Fruit fly (Drosophila melanogaster) whole organism, embryonic: ENCODE results near the gene BCAS2.
A peak's percentile ranks its signal among the peaks of the same experiment; 100 is the strongest.

Source experiments
- Atf3 ChIP-seq: fragments of 200-800 bp; sonication (Bioruptor generic); optimal IDR thresholded peaks from 3 replicates; lab custom pipeline; 2016; ENCODE audit warnings: missing biosample characterization, missing genetic modification characterization
- BEAF-32 ChIP-seq: fragments of 200-800 bp; sonication (Bioruptor generic); optimal IDR thresholded peaks from 3 replicates; lab custom pipeline; 2017; ENCODE audit warnings: missing biosample characterization, missing genetic modification characterization, mild to moderate bottlenecking, moderate library complexity, missing genetic modification reagents
- Bteb2 ChIP-seq: fragments of 200-800 bp; sonication (Bioruptor generic); optimal IDR thresholded peaks from 2 replicates; lab custom pipeline; 2016; ENCODE audit warnings: missing biosample characterization, missing genetic modification characterization
- CG10321 ChIP-seq: fragments of 200-800 bp; sonication (Bioruptor generic); IDR thresholded peaks from 2 replicates; pipeline ENCODE4 v1.3.6; 2022; ENCODE audit warnings: missing biosample characterization, missing genetic modification characterization
- CG10462 ChIP-seq: fragments of 200-800 bp; sonication (Bioruptor generic); optimal IDR thresholded peaks from 2 replicates; lab custom pipeline; 2016; ENCODE audit warnings: missing biosample characterization, missing genetic modification characterization
- CG11695 ChIP-seq: fragments of 200-800 bp; sonication (Bioruptor generic); IDR thresholded peaks from 3 replicates; pipeline ENCODE4 v1.3.6; 2022; ENCODE audit warnings: missing biosample characterization, missing genetic modification characterization
- CG12299 ChIP-seq: fragments of 200-800 bp; sonication (Bioruptor generic); optimal IDR thresholded peaks from 2 replicates; lab custom pipeline; 2018; ENCODE audit warnings: missing biosample characterization, mild to moderate bottlenecking, missing genetic modification characterization
- CG12769 ChIP-seq: fragments of 200-800 bp; sonication (Bioruptor generic); optimal IDR thresholded peaks from 2 replicates; lab custom pipeline; 2019; ENCODE audit warnings: missing biosample characterization, mild to moderate bottlenecking, missing genetic modification characterization, moderate library complexity
- CG13296 ChIP-seq: fragments of 200-800 bp; sonication (Bioruptor generic); optimal IDR thresholded peaks from 3 replicates; lab custom pipeline; 2018; ENCODE audit warnings: missing biosample characterization, mild to moderate bottlenecking, missing genetic modification characterization
- CG14710 ChIP-seq: fragments of 200-800 bp; sonication (Bioruptor generic); optimal IDR thresholded peaks from 3 replicates; lab custom pipeline; 2019; ENCODE audit warnings: missing biosample characterization, mild to moderate bottlenecking, missing genetic modification characterization, moderate library complexity
- CG14860 ChIP-seq: fragments of 200-800 bp; sonication (Bioruptor generic); IDR thresholded peaks from 3 replicates; pipeline ENCODE4 v1.3.6; 2022; ENCODE audit warnings: missing biosample characterization, missing genetic modification characterization; ENCODE audit not compliant: partially characterized antibody
- CG1603 ChIP-seq: fragments of 200-800 bp; sonication (Bioruptor generic); optimal IDR thresholded peaks from 2 replicates; lab custom pipeline; 2019; ENCODE audit warnings: missing biosample characterization, mild to moderate bottlenecking, missing genetic modification characterization, moderate library complexity
- CG17359 ChIP-seq: fragments of 200-800 bp; sonication (Bioruptor generic); optimal IDR thresholded peaks from 3 replicates; lab custom pipeline; 2018; ENCODE audit warnings: missing biosample characterization, mild to moderate bottlenecking, missing genetic modification characterization, moderate library complexity
- CG17385 ChIP-seq: fragments of 200-800 bp; sonication (Bioruptor generic); optimal IDR thresholded peaks from 3 replicates; lab custom pipeline; 2018; ENCODE audit warnings: missing biosample characterization, mild to moderate bottlenecking, missing genetic modification characterization
- CG17568 ChIP-seq: fragments of 200-800 bp; sonication (Bioruptor generic); optimal IDR thresholded peaks from 2 replicates; lab custom pipeline; 2018; ENCODE audit warnings: missing biosample characterization, mild to moderate bottlenecking, missing genetic modification characterization, moderate library complexity
- CG18476 ChIP-seq: fragments of 200-800 bp; sonication (Bioruptor generic); optimal IDR thresholded peaks from 2 replicates; lab custom pipeline; 2016; ENCODE audit warnings: missing biosample characterization, mild to moderate bottlenecking, missing genetic modification characterization
- CG2120 ChIP-seq: fragments of 200-800 bp; sonication (Bioruptor generic); optimal IDR thresholded peaks from 3 replicates; lab custom pipeline; 2016; ENCODE audit warnings: missing biosample characterization, missing genetic modification characterization
- CG30403 ChIP-seq: fragments of 200-800 bp; sonication (Bioruptor generic); optimal IDR thresholded peaks from 3 replicates; lab custom pipeline; 2016; ENCODE audit warnings: missing biosample characterization, missing genetic modification characterization
- CG3847 ChIP-seq: fragments of 200-800 bp; sonication (Bioruptor generic); IDR thresholded peaks from 2 replicates; pipeline ENCODE4 v1.3.6; 2022; ENCODE audit warnings: missing biosample characterization, missing genetic modification characterization
- CG4424 ChIP-seq: fragments of 200-800 bp; sonication (Bioruptor generic); optimal IDR thresholded peaks from 3 replicates; lab custom pipeline; 2016; ENCODE audit warnings: missing biosample characterization, missing genetic modification characterization
- CG4854 ChIP-seq: fragments of 200-800 bp; sonication (Bioruptor generic); optimal IDR thresholded peaks from 2 replicates; lab custom pipeline; 2016; ENCODE audit warnings: missing biosample characterization, missing genetic modification characterization, inconsistent platforms
- CG7786 ChIP-seq: fragments of 200-800 bp; sonication (Bioruptor generic); optimal IDR thresholded peaks from 2 replicates; lab custom pipeline; 2016; ENCODE audit warnings: missing biosample characterization, missing genetic modification characterization
- CG8478 ChIP-seq: fragments of >200 bp; optimal IDR thresholded peaks from 2 replicates; lab custom pipeline; 2018
- CG8924 ChIP-seq: fragments of 200-800 bp; optimal IDR thresholded peaks from 3 replicates; lab custom pipeline; 2019; ENCODE audit warnings: missing biosample characterization, mild to moderate bottlenecking, missing genetic modification characterization, moderate library complexity
- CG9215 ChIP-seq: fragments of 200-800 bp; sonication (Bioruptor generic); IDR thresholded peaks from 2 replicates; pipeline ENCODE4 v1.3.6; 2022; ENCODE audit warnings: missing biosample characterization, missing genetic modification characterization
- CTCF ChIP-seq: fragments of 200-800 bp; sonication (Bioruptor generic); optimal IDR thresholded peaks from 2 replicates; lab custom pipeline; 2017; ENCODE audit warnings: missing biosample characterization, mild to moderate bottlenecking, missing genetic modification characterization, moderate library complexity
- CoRest ChIP-seq: fragments of 200-800 bp; sonication (Bioruptor generic); optimal IDR thresholded peaks from 3 replicates; lab custom pipeline; 2018; ENCODE audit warnings: missing biosample characterization, mild to moderate bottlenecking, missing genetic modification characterization, moderate library complexity
- CrebB ChIP-seq: fragments of 200-800 bp; sonication (Bioruptor generic); optimal IDR thresholded peaks from 3 replicates; lab custom pipeline; 2018; ENCODE audit warnings: missing biosample characterization, mild to moderate bottlenecking, missing genetic modification characterization
- Dad ChIP-seq: fragments of 200-800 bp; sonication (Bioruptor generic); optimal IDR thresholded peaks from 3 replicates; lab custom pipeline; 2016; ENCODE audit warnings: missing biosample characterization, missing genetic modification characterization
- Dek ChIP-seq: fragments of 200-800 bp; sonication (Bioruptor generic); optimal IDR thresholded peaks from 3 replicates; lab custom pipeline; 2019; ENCODE audit warnings: missing biosample characterization, mild to moderate bottlenecking, missing genetic modification characterization, moderate library complexity
- Dll ChIP-seq: fragments of 200-800 bp; sonication (Bioruptor generic); IDR thresholded peaks from 4 replicates; pipeline ENCODE4 v1.3.6; 2022; ENCODE audit warnings: missing biosample characterization, missing genetic modification characterization; ENCODE audit not compliant: partially characterized antibody
- Eip74EF ChIP-seq, 2 experiments: fragments of 200-800 bp in 1 of 2; fragments of >200 bp in 1 of 2; sonication (Bioruptor generic) in 1 of 2; optimal IDR thresholded peaks; 2 replicates each; lab custom pipeline; 2017 to 2019; ENCODE audit warnings: missing biosample characterization in 2 of 2, missing genetic modification characterization in 2 of 2, mild to moderate bottlenecking in 1 of 2, moderate library complexity in 1 of 2
- Ets65A ChIP-seq: fragments of 200-800 bp; sonication (Bioruptor generic); peaks from one replicate; lab custom pipeline; 2016; ENCODE audit warnings: missing biosample characterization, missing genetic modification characterization
- Fer1 ChIP-seq: fragments of 200-800 bp; sonication (Bioruptor generic); optimal IDR thresholded peaks from 2 replicates; lab custom pipeline; 2017; ENCODE audit warnings: missing biosample characterization, mild to moderate bottlenecking, missing genetic modification characterization
- Fer3 ChIP-seq: fragments of 200-800 bp; sonication (Bioruptor generic); optimal IDR thresholded peaks from 2 replicates; lab custom pipeline; 2018; ENCODE audit warnings: missing biosample characterization, mild to moderate bottlenecking, missing genetic modification characterization, moderate library complexity
- HHEX ChIP-seq: fragments of 200-800 bp; sonication (Bioruptor generic); optimal IDR thresholded peaks from 3 replicates; lab custom pipeline; 2017; ENCODE audit warnings: missing biosample characterization, mild to moderate bottlenecking, missing genetic modification characterization, missing genetic modification reagents
- Hr3 ChIP-seq: fragments of 200-800 bp; sonication (Bioruptor generic); optimal IDR thresholded peaks from 3 replicates; lab custom pipeline; 2016; ENCODE audit warnings: missing biosample characterization, missing genetic modification characterization
- Med ChIP-seq: fragments of 200-800 bp; sonication (Bioruptor generic); peaks from one replicate; lab custom pipeline; 2016; ENCODE audit warnings: missing biosample characterization, missing genetic modification characterization, mild to moderate bottlenecking, inconsistent platforms, moderate library complexity
- Mes4 ChIP-seq: fragments of 200-800 bp; sonication (Bioruptor generic); optimal IDR thresholded peaks from 2 replicates; lab custom pipeline; 2016; ENCODE audit warnings: missing biosample characterization, missing genetic modification characterization
- NfI ChIP-seq: fragments of 200-800 bp; sonication (Bioruptor generic); optimal IDR thresholded peaks from 3 replicates; lab custom pipeline; 2018; ENCODE audit warnings: missing biosample characterization, mild to moderate bottlenecking, missing genetic modification characterization, moderate library complexity
- Oaz ChIP-seq: fragments of 200-800 bp; sonication (Bioruptor generic); IDR thresholded peaks from 2 replicates; pipeline ENCODE4 v1.3.6; 2022; ENCODE audit warnings: missing biosample characterization, missing genetic modification characterization
- Xbp1 ChIP-seq: fragments of 200-800 bp; sonication (Bioruptor generic); optimal IDR thresholded peaks from 3 replicates; lab custom pipeline; 2016; ENCODE audit warnings: missing biosample characterization, mild to moderate bottlenecking, missing genetic modification characterization
- ase ChIP-seq: fragments of 200-800 bp; sonication (Bioruptor generic); IDR thresholded peaks from 3 replicates; pipeline ENCODE4 v1.3.6; 2022; ENCODE audit warnings: missing biosample characterization, missing genetic modification characterization
- danr ChIP-seq: fragments of 200-800 bp; sonication (Bioruptor generic); IDR thresholded peaks from 2 replicates; pipeline ENCODE4 v1.3.6; 2022; ENCODE audit warnings: missing biosample characterization, missing genetic modification characterization
- fd3F ChIP-seq: fragments of 200-800 bp; sonication (Bioruptor generic); optimal IDR thresholded peaks from 2 replicates; lab custom pipeline; 2018; ENCODE audit warnings: missing biosample characterization, mild to moderate bottlenecking, missing genetic modification characterization, moderate library complexity
- lola ChIP-seq, 3 experiments: fragments of >200 bp in 2 of 3; fragments of 200-800 bp in 1 of 3; sonication (Bioruptor generic) in 1 of 3; optimal IDR thresholded peaks; 2 replicates each; lab custom pipeline; 2017 to 2019; ENCODE audit warnings: missing biosample characterization in 3 of 3, missing genetic modification characterization in 3 of 3, mild to moderate bottlenecking in 1 of 3, moderate library complexity in 1 of 3
- row ChIP-seq: fragments of 200-800 bp; sonication (Bioruptor generic); IDR thresholded peaks from 3 replicates; pipeline ENCODE4 v1.3.6; 2022; ENCODE audit warnings: missing biosample characterization, missing genetic modification characterization
- sqz ChIP-seq: fragments of 200-800 bp; sonication (Bioruptor generic); optimal IDR thresholded peaks from 3 replicates; lab custom pipeline; 2018; ENCODE audit warnings: missing biosample characterization, mild to moderate bottlenecking, missing genetic modification characterization
- trem ChIP-seq: fragments of 200-800 bp; optimal IDR thresholded peaks from 3 replicates; lab custom pipeline; 2019; ENCODE audit warnings: missing biosample characterization, mild to moderate bottlenecking, missing genetic modification characterization, moderate library complexity
- vfl ChIP-seq: fragments of 200-800 bp; sonication (Bioruptor generic); optimal IDR thresholded peaks from 2 replicates; lab custom pipeline; 2016; ENCODE audit warnings: missing biosample characterization, missing genetic modification characterization

Gene BCAS2

DNA sequence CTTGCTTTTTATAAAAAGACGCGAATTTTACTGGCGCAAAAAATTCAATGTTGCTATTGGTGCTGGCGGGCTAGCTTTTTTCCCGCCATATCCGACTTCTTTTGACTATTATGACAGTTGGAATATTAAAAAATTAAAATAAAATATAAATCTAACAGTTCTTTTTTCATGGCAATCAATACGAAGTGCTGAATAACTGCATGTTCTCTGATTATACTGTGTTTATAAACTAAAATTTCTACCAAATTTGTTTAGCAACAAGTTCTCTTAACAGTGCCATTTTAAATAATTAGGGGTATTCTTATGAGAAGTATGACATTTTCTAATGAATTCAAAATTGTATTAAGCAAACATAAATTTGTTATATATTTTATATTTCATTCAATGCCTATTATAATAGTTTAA, 2.8 kb downstream of the BCAS2 start, which contains the start of gene Boh1 (continued):
- TF ChIP-seq Eip74EF (GFP tag; optimal IDR thresholded peaks at IDR 0.05; lab: Kevin White, UChicago), result peak in 1 of 2 experiments; percentile 12
- no peak for TF ChIP-seq CG7786 (GFP tag; lab: Kevin White, UChicago)
- no peak for TF ChIP-seq vfl (GFP tag; lab: Kevin White, UChicago)
- peak; percentile 10 for TF ChIP-seq Xbp1 (GFP tag; lab: Kevin White, UChicago)
- peak; percentile 65 for TF ChIP-seq trem (tag; lab: Kevin White, UChicago)
- peak; percentile 8 for TF ChIP-seq BEAF-32 (GFP tag; lab: Kevin White, UChicago)
- peak; percentile 12 for TF ChIP-seq Hr3 (GFP tag; lab: Kevin White, UChicago)
- TF ChIP-seq ase (GFP tag; lab: Robert Waterston, UW), result no peak
- TF ChIP-seq CG9215, result no peak
- peak; percentile 17 for TF ChIP-seq Fer3 (tag; lab: Kevin White, UChicago)
- peak; percentile 22 for TF ChIP-seq fd3F (GFP tag; lab: Kevin White, UChicago)
- TF ChIP-seq sqz (GFP tag; lab: Kevin White, UChicago), result peak; percentile 55
- peak; percentile 26 for TF ChIP-seq CG17359
- peak; percentile 52 for TF ChIP-seq CG17385
- peak; percentile 56 for TF ChIP-seq CG13296 (GFP tag; lab: Kevin White, UChicago)
- peak in 1 of 3 experiments; percentile 23 for TF ChIP-seq lola (GFP tag; optimal IDR thresholded peaks at IDR 0.05; lab: Kevin White, UChicago)
- peak; percentile 3 for TF ChIP-seq CG2120 (GFP tag; lab: Kevin White, UChicago)
- TF ChIP-seq Fer1 (GFP tag; lab: Kevin White, UChicago), result peak; percentile 53
- peak; percentile 15 for TF ChIP-seq CG12299
- no peak for TF ChIP-seq Ets65A (GFP tag; lab: Kevin White, UChicago)
- TF ChIP-seq row (GFP tag; lab: Robert Waterston, UW), result peak; percentile 90
- TF ChIP-seq NfI (GFP tag; lab: Kevin White, UChicago), result peak; percentile 16
- TF ChIP-seq CG11695 (GFP tag; lab: Robert Waterston, UW), result no peak
- TF ChIP-seq CoRest (tag; lab: Kevin White, UChicago), result peak; percentile 56
- no peak for TF ChIP-seq Mes4 (GFP tag; lab: Kevin White, UChicago)
- TF ChIP-seq CTCF (GFP tag; lab: Kevin White, UChicago), result no peak
- peak; percentile 51 for TF ChIP-seq CG14710 (tag; lab: Kevin White, UChicago)
- TF ChIP-seq CG3847 (GFP tag; lab: Robert Waterston, UW), result no peak
- TF ChIP-seq danr (GFP tag; lab: Robert Waterston, UW), result no peak
- peak; percentile 43 for TF ChIP-seq CG4424 (GFP tag; lab: Kevin White, UChicago)
- TF ChIP-seq Dek (tag; lab: Kevin White, UChicago), result peak; percentile 28
- TF ChIP-seq CG18476 (GFP tag; lab: Kevin White, UChicago), result no peak
- peak; percentile 62 for TF ChIP-seq CG8924 (tag; lab: Kevin White, UChicago)

DNA sequence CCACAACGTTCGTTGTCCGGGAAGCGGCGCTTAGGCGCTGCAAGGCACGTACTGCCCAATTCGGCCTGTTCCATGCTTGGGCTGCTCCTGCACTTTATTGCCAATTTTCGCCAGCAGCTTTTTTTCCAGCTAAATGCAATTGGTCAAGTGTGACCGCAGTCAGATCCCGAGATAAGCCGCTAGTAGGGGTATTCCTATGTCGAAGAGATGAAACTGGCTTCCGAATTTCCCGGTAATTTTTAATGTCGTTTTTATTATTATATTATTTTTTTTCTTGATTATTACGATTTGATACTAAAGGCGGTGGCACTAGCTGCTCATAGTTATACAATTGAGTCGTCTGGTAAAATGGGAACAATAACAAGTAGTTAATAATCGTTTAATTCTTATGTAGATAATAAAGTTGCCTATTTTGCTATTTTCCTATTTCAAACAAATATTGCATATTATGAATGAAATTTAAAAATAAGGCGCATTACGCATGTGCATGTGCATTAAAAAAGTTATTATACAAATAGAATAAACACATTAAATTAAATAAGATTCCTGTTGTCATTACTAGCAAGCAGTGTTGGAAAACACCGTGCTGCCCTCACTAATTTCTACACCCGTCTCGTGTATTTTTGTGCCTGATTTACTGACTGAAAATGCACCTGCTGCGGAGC, 5.7 kb downstream of the BCAS2 start, which contains the start of the genes CG5003 and mRpS22:
Gene CG5003, minus strand, starts transcription at position 162 of the 665 bp plus-strand sequence.
Gene mRpS22, plus strand, starts transcription at position 554 of the 665 bp plus-strand sequence.
- peak; percentile 35; the same call in 1 of the 2 replicates for TF ChIP-seq Oaz
- no peak for TF ChIP-seq CG8478 (lab: Kevin White, UChicago)
- no peak for TF ChIP-seq CG1603
- TF ChIP-seq Dll (GFP tag; lab: Robert Waterston, UW), result peak; percentile 41; the same call in 2 of the 4 replicates
- no peak for TF ChIP-seq CG12769 (tag; lab: Kevin White, UChicago)
- TF ChIP-seq CG4854 (GFP tag; lab: Kevin White, UChicago), result no peak
- peak; percentile 1 for TF ChIP-seq Bteb2 (GFP tag; lab: Kevin White, UChicago)
- no peak for TF ChIP-seq CrebB (tag; lab: Kevin White, UChicago)
- TF ChIP-seq CG10321 (GFP tag; lab: Robert Waterston, UW), result no peak
- TF ChIP-seq CG30403 (GFP tag; lab: Kevin White, UChicago), result peak; percentile 86
- TF ChIP-seq Dad (GFP tag; lab: Kevin White, UChicago), result no peak
- TF ChIP-seq Atf3, result peak; percentile 11
- TF ChIP-seq HHEX (GFP tag; lab: Kevin White, UChicago), result peak; percentile 29
- no peak for TF ChIP-seq CG14860 (GFP tag; lab: Robert Waterston, UW)
- peak; percentile 72 for TF ChIP-seq Med (GFP tag; lab: Kevin White, UChicago)
- no peak for TF ChIP-seq CG17568 (GFP tag; lab: Kevin White, UChicago)
- peak; percentile 41 for TF ChIP-seq CG10462 (GFP tag; lab: Kevin White, UChicago)
